Worm (Caenorhabditis elegans) whole organism, midembryonic: ENCODE measurements around the gene pps-1.

Experiments
- T22C8.4 ChIP-seq: fragments of 200-800 bp; sonication (Bioruptor generic); IDR thresholded peaks from 2 replicates; pipeline ENCODE4 v1.3.6; 2022; ENCODE audit warnings: missing genetic modification characterization, missing compliant biosample characterization
- flt-1 ChIP-seq: fragments of 200-800 bp; sonication (Bioruptor generic); IDR thresholded peaks from 2 replicates; pipeline ENCODE4 v1.3.6; 2022; ENCODE audit warnings: missing genetic modification characterization, missing compliant biosample characterization
- med-1 ChIP-seq: sonication (generic microtip); optimal IDR thresholded peaks from 2 replicates; lab custom pipeline; 2017; ENCODE audit warnings: missing genetic modification characterization, mild to moderate bottlenecking, missing compliant biosample characterization, antibody characterized with exemption, missing genetic modification reagents; ENCODE audit not compliant: insufficient read depth
- ztf-29 ChIP-seq: fragments of 200-800 bp; sonication (Bioruptor generic); IDR thresholded peaks from 2 replicates; pipeline ENCODE4 v1.3.6; 2022; ENCODE audit warnings: missing genetic modification reagents, missing genetic modification characterization, missing compliant biosample characterization

ce11 chrIV:10148938-10149337 lies 12.9 kb upstream of the pps-1 start, which contains the start of gene pigs-1:
- TF ChIP-seq flt-1 (no peak), ztf-29 (GFP tag; lab: Robert Waterston, UW) (no peak), T22C8.4 (GFP tag; lab: Robert Waterston, UW) (no peak), med-1 (GFP tag; lab: Kevin White, UChicago) (no peak)
